Worm (Caenorhabditis elegans): ENCODE measurements around the gene K08E5.1.

DNA sequence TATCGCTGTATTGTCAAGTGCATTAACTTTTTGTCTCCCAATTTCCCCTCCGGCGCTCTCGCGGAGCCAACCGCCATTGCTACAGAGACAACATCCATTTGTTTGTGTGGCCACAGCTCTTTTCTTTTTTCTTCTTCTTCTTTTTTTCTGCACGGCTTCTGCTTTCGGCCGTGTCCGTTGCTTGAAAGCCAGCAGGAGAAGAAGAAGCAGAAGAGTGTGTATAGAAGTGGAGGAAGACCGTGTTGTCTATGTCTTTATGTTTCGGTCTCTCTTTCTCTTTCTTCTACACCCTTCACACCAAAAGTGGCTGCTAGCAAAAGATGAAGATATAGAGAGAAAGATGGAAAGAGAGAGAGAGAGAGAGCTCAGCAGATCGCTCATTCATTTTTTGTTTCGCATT lies 41.2 kb upstream of the K08E5.1 start:
- TF ChIP-seq F39B2.1 (GFP tag; IDR thresholded peaks at IDR 0.05) (no peak), let-526 (GFP tag; IDR thresholded peaks at IDR 0.05) (no peak), madf-8 (GFP tag; conservative IDR thresholded peaks at IDR 0.05) (no peak), pha-4 (tag; optimal IDR thresholded peaks at IDR 0.05) (no peak)
